Fruit fly (Drosophila melanogaster) whole organism, pupa: ENCODE results near the gene kuz.
A peak's percentile ranks its signal among the peaks of the same experiment; 100 is the strongest.

Source experiments
- CG10348 ChIP-seq: fragments of 200-800 bp; sonication (Bioruptor generic); IDR thresholded peaks from 2 replicates; pipeline ENCODE4 v1.3.6; 2022; ENCODE audit warnings: missing biosample characterization, missing genetic modification characterization
- CG12605 ChIP-seq: fragments of 200-800 bp; sonication (Bioruptor generic); IDR thresholded peaks from 2 replicates; pipeline ENCODE4 v1.3.6; 2022; ENCODE audit warnings: missing biosample characterization, missing genetic modification characterization
- CG13204 ChIP-seq: fragments of 200-800 bp; sonication (Bioruptor generic); optimal IDR thresholded peaks from 2 replicates; lab custom pipeline; 2018; ENCODE audit warnings: missing biosample characterization, mild to moderate bottlenecking, missing genetic modification characterization, moderate library complexity
- CG14655 ChIP-seq: fragments of 200-800 bp; sonication (Bioruptor generic); optimal IDR thresholded peaks from 3 replicates; lab custom pipeline; 2017; ENCODE audit warnings: mild to moderate bottlenecking, missing biosample characterization, missing genetic modification reagents, missing genetic modification characterization
- CG15710 ChIP-seq: fragments of 200-800 bp; sonication (Bioruptor generic); optimal IDR thresholded peaks from 2 replicates; lab custom pipeline; 2018; ENCODE audit warnings: missing biosample characterization, mild to moderate bottlenecking, missing genetic modification characterization, moderate library complexity
- CG17806 ChIP-seq: fragments of 200-800 bp; sonication (Bioruptor generic); optimal IDR thresholded peaks from 2 replicates; lab custom pipeline; 2018; ENCODE audit warnings: missing biosample characterization, mild to moderate bottlenecking, missing genetic modification characterization, moderate library complexity
- CG32121 ChIP-seq: fragments of 200-800 bp; sonication (Bioruptor generic); IDR thresholded peaks from 2 replicates; pipeline ENCODE4 v1.3.6; 2022; ENCODE audit warnings: missing biosample characterization, missing genetic modification characterization
- CG34367 ChIP-seq: fragments of 200-800 bp; sonication (Bioruptor generic); optimal IDR thresholded peaks from 2 replicates; lab custom pipeline; 2018; ENCODE audit warnings: missing biosample characterization, mild to moderate bottlenecking, missing genetic modification characterization
- CG4496 ChIP-seq: fragments of 200-800 bp; sonication (Bioruptor generic); IDR thresholded peaks from 3 replicates; pipeline ENCODE4 v1.3.6; 2022; ENCODE audit warnings: missing biosample characterization, missing genetic modification characterization
- CG8159 ChIP-seq: fragments of 200-800 bp; sonication (Bioruptor generic); optimal IDR thresholded peaks from 3 replicates; lab custom pipeline; 2018; ENCODE audit warnings: missing biosample characterization, mild to moderate bottlenecking, missing genetic modification characterization, moderate library complexity
- CG8301 ChIP-seq: fragments of 200-800 bp; sonication (Bioruptor generic); optimal IDR thresholded peaks from 2 replicates; lab custom pipeline; 2018; ENCODE audit warnings: missing biosample characterization, mild to moderate bottlenecking, missing genetic modification characterization
- CG9948 ChIP-seq: fragments of 200-800 bp; sonication (Bioruptor generic); optimal IDR thresholded peaks from 2 replicates; lab custom pipeline; 2018; ENCODE audit warnings: missing biosample characterization, mild to moderate bottlenecking, missing genetic modification characterization, moderate library complexity
- D1 ChIP-seq: fragments of 200-800 bp; sonication (Bioruptor generic); optimal IDR thresholded peaks from 2 replicates; lab custom pipeline; 2018; ENCODE audit warnings: missing biosample characterization, mild to moderate bottlenecking, missing genetic modification characterization, moderate library complexity
- EcR ChIP-seq: fragments of 200-800 bp; sonication (Bioruptor generic); optimal IDR thresholded peaks from 3 replicates; lab custom pipeline; 2019; ENCODE audit warnings: missing biosample characterization, missing genetic modification characterization, mild to moderate bottlenecking, moderate library complexity, missing genetic modification reagents
- Ets98B ChIP-seq: fragments of 200-800 bp; sonication (Bioruptor generic); IDR thresholded peaks from 2 replicates; pipeline ENCODE4 v1.3.6; 2022; ENCODE audit warnings: missing biosample characterization, missing genetic modification characterization
- Pif1A ChIP-seq: fragments of 200-800 bp; sonication (Bioruptor generic); optimal IDR thresholded peaks from 3 replicates; lab custom pipeline; 2016; ENCODE audit warnings: missing biosample characterization, missing genetic modification characterization
- Pif1B ChIP-seq: fragments of 200-800 bp; sonication (Bioruptor generic); optimal IDR thresholded peaks from 3 replicates; lab custom pipeline; 2016; ENCODE audit warnings: missing biosample characterization, missing genetic modification characterization
- Snoo ChIP-seq: fragments of 200-800 bp; sonication (Bioruptor generic); optimal IDR thresholded peaks from 3 replicates; lab custom pipeline; 2017; ENCODE audit warnings: missing biosample characterization, mild to moderate bottlenecking, missing genetic modification characterization, inconsistent platforms
- fd96Ca ChIP-seq: fragments of 200-800 bp; sonication (Bioruptor generic); IDR thresholded peaks from 3 replicates; pipeline ENCODE4 v1.3.6; 2022; ENCODE audit warnings: missing biosample characterization, missing genetic modification characterization
- gl ChIP-seq: fragments of 200-800 bp; sonication (Bioruptor generic); optimal IDR thresholded peaks from 2 replicates; lab custom pipeline; 2018; ENCODE audit warnings: missing biosample characterization, mild to moderate bottlenecking, missing genetic modification characterization
- rn ChIP-seq: fragments of 200-800 bp; sonication (Bioruptor generic); IDR thresholded peaks from 2 replicates; pipeline ENCODE4 v1.3.6; 2022; ENCODE audit warnings: missing biosample characterization, missing genetic modification characterization

Gene kuz

DNA sequence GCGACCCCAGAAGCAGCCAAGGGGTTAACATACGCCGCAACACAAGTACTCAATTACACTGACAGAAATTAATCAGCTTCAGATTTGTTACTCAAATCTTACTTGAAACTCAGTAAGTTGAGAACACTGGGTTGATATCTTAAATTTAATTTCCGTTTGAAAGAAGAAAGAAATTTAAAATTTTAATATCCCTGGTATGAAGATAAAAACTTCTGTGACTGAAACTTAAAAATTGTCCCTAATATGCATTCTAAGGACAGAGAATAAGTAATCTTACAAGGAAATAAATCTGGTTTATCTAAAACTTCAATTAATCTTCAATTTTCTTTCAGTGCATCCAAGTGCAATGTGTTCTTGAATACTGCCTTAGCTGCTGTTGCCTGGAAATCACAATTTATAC, 63.8 kb downstream of the kuz start:
- TF ChIP-seq CG15710 (tag; lab: Kevin White, UChicago) (peak; percentile 82), CG4496 (GFP tag; lab: Robert Waterston, UW) (0 out of 3 replicates have a peak, but pooled peaks have one; percentile 12), CG10348 (GFP tag; lab: Robert Waterston, UW) (no peak), EcR (GFP tag; lab: Kevin White, UChicago) (peak; percentile 14), rn (GFP tag; lab: Robert Waterston, UW) (no peak), gl (tag; lab: Kevin White, UChicago) (no peak), CG8159 (tag; lab: Kevin White, UChicago) (peak; percentile 82), Pif1B (GFP tag; lab: Kevin White, UChicago) (peak; percentile 24), D1 (tag; lab: Kevin White, UChicago) (peak; percentile 38), CG34367 (tag; lab: Kevin White, UChicago) (peak; percentile 50), Snoo (peak; percentile 36), CG14655 (GFP tag; lab: Kevin White, UChicago) (peak; percentile 82), Pif1A (peak; percentile 66), CG13204 (GFP tag; lab: Kevin White, UChicago) (no peak), CG8301 (tag; lab: Kevin White, UChicago) (peak; percentile 75), CG17806 (peak; percentile 78), CG9948 (tag; lab: Kevin White, UChicago) (peak; percentile 81)

DNA sequence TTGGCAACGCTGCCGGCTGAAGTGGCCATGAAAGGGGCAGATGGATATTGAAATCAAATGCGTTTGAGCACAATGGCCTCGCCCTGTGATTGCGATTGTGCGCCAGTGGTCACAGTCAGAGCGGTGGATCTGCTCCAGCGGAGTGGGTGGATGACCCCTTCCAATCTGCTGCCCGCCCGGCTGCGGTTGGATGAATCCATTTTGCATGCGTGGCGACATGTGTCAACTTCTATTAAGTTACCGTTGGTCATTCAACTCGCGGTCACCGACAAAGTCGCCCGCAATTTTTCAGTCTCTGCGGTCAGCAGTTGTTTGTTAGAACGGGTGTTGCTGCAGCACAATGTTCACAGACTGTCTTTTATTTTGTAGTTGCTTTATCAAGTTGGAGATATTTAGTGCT, 65.7 kb downstream of the kuz start:
- TF ChIP-seq EcR (GFP tag; lab: Kevin White, UChicago) (peak; percentile 60), CG8301 (tag; lab: Kevin White, UChicago) (no peak), Snoo (no peak), CG12605 (no peak), CG34367 (tag; lab: Kevin White, UChicago) (no peak)

DNA sequence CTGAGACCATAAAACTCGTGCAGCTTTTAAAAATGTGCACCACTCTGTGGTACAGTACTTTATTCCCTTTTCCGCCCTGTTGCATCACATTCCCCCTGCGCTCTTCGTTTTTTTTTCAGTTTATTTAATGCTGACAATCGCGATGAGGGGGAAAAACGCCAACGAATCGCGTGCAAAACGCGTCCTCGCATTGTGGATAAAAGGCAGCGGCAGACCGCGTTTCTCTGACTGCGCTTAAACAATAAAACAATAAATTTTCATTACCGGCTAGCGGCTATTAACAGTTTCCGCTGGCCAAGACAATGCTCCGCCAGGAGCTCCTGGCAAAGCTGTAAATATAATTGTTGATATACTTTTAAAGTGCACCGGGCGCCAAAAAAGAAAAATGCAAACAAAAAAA, 80.0 kb downstream of the kuz start:
- no peak for TF ChIP-seq CG10348 (GFP tag; lab: Robert Waterston, UW)

dm6 chr2L:13640502-13640949, 90.6 kb downstream of the kuz start:
- TF ChIP-seq Pif1A (peak; percentile 36), D1 (tag; lab: Kevin White, UChicago) (peak; percentile 44), CG10348 (GFP tag; lab: Robert Waterston, UW) (no peak), CG4496 (GFP tag; lab: Robert Waterston, UW) (no peak), CG8301 (tag; lab: Kevin White, UChicago) (no peak), CG12605 (peak; percentile 83), Pif1B (GFP tag; lab: Kevin White, UChicago) (peak; percentile 49), CG9948 (tag; lab: Kevin White, UChicago) (no peak)
- TF ChIP-seq, all 21 proteins: peak for 4

DNA sequence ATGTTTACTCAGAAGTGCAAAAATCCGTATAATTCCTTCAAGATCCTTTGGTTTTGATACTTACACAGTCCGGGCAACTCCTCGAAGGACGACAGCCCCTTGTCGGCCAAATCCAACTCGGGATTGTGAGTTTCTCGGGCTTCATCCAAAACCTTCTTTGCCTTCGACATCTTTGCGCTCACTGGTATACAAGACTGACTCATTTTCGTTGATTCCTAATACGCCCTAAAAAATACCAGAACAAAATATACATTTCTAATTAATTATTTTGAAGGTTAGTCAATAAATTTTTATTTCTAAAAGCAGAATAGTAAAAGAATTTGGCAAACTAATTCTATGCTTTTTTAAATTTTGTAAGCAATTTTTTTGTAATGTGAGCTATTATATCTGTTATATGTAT, 91.1 kb downstream of the kuz start:
- TF ChIP-seq CG8301 (tag; lab: Kevin White, UChicago) (no peak), CG12605 (no peak), Pif1B (GFP tag; lab: Kevin White, UChicago) (no peak), fd96Ca (no peak)

dm6 chr2L:13641887-13642826, 92.2 kb downstream of the kuz start, which contains the start of gene ics:
ics (minus strand) TSS chr2L:13642602.
- TF ChIP-seq gl (tag; lab: Kevin White, UChicago) (peak; percentile 35), CG9948 (tag; lab: Kevin White, UChicago) (no peak), CG32121 (GFP tag; lab: Robert Waterston, UW) (no peak), CG14655 (GFP tag; lab: Kevin White, UChicago) (no peak), CG12605 (no peak)

dm6 chr2L:13665025-13665881, 115.3 kb downstream of the kuz start, which contains the start of gene CG18507:
CG18507 (plus strand) TSS chr2L:13665525.
- TF ChIP-seq CG17806 = peak; percentile 38
- peak; percentile 88 for TF ChIP-seq CG12605
- TF ChIP-seq CG13204 (GFP tag; lab: Kevin White, UChicago) = peak; percentile 86
- peak; percentile 88 for TF ChIP-seq gl (tag; lab: Kevin White, UChicago)
- peak; percentile 15 for TF ChIP-seq CG8301 (tag; lab: Kevin White, UChicago)
- no peak for TF ChIP-seq EcR (GFP tag; lab: Kevin White, UChicago)
- no peak for TF ChIP-seq D1 (tag; lab: Kevin White, UChicago)
- peak; percentile 88 for TF ChIP-seq CG4496 (GFP tag; lab: Robert Waterston, UW)
- TF ChIP-seq CG34367 (tag; lab: Kevin White, UChicago) = peak; percentile 60
- peak; percentile 85 for TF ChIP-seq Ets98B
- peak; percentile 75 for TF ChIP-seq Pif1A
- TF ChIP-seq fd96Ca = peak; percentile 73; the same call in 2 of the 3 replicates
- no peak for TF ChIP-seq Snoo
- peak; percentile 48 for TF ChIP-seq Pif1B (GFP tag; lab: Kevin White, UChicago)
- peak; percentile 42 for TF ChIP-seq CG15710 (tag; lab: Kevin White, UChicago)
- TF ChIP-seq CG9948 (tag; lab: Kevin White, UChicago) = no peak
- TF ChIP-seq CG14655 (GFP tag; lab: Kevin White, UChicago) = peak; percentile 51
- TF ChIP-seq CG32121 (GFP tag; lab: Robert Waterston, UW) = peak; percentile 77
- TF ChIP-seq rn (GFP tag; lab: Robert Waterston, UW) = peak; percentile 60
- TF ChIP-seq CG8159 (tag; lab: Kevin White, UChicago) = peak; percentile 57
- TF ChIP-seq CG10348 (GFP tag; lab: Robert Waterston, UW) = no peak
